Fruit fly (Drosophila melanogaster): ENCODE results near the gene CG32102.

The CG32102 gene

DNA sequence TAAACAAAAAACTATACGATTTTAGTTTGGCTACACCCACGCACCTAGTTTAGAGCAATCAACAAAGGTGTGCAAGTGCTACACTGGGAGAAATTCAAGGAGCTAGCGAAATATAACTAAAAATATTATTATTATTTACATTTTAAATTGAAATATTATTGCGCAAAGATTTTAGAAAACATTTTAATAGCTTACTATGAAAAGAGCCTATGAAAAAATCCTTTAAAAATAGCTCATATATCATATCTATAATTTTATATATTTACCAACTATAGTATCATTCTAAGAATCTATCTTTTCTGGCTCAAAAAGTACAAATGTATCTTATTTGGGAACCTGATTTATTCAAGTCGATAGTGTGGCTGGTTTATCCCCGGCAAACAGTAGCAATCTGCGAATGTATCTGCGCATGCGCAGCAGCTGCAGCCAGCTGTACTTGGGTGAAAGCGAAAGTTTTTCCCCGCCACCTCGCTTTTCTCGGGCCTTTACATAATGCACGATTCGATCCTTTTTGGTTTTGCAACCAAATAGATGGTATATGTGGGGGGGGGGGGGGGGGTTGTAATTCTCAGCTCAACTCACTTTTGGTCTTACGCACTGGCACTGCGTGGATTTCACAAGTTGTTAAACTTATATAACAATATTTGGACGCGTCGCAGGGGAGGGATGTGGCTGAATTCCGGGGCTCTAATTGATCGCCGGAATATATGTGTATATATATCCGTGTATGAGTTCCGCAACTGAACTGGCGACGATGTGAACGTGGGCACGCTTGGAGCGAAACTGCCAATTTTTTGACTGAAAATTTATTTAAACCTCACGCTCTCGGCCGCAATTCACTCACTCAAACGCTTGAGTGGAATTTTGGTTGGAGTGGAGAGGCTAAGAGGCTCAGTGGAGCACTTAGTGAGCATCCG is 27.1 kb upstream of the CG32102 start, which contains the start of gene CG10657:
CG10657 (minus strand) TSS at position 789 of the 917 bp plus-strand sequence.
- no peak for TF ChIP-seq usp (GFP tag; optimal IDR thresholded peaks at IDR 0.05)
- TF ChIP-seq EcR (GFP tag; optimal IDR thresholded peaks at IDR 0.05), result no peak
- no peak for TF ChIP-seq psq (optimal IDR thresholded peaks at IDR 0.05)
- no peak for TF ChIP-seq Dll (optimal IDR thresholded peaks at IDR 0.05)
- TF ChIP-seq CG8478 (optimal IDR thresholded peaks at IDR 0.05), result no peak
- no peak for TF ChIP-seq pan (optimal IDR thresholded peaks at IDR 0.05)

DNA sequence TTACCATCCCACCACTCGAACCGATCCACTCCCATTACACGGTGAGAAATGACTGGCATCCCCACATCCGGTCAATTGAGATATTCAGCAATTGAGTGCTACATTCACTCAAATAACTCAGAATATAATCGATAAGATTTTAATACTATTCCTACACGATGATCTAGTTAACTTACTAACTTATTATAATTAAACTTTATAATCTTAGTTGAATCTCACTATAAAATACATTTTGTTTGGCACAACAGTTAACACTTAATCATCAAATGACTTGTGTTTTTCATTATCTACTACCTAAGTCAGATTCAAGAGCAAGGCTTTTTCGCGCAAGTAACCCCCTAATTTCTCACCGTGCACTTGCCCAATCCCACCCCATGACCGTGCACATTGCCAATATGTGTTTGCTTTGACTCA is 25.7 kb upstream of the CG32102 start:
- TF ChIP-seq psq (optimal IDR thresholded peaks at IDR 0.05) (no peak), EcR (GFP tag; optimal IDR thresholded peaks at IDR 0.05) (no peak), CG8478 (optimal IDR thresholded peaks at IDR 0.05) (no peak), usp (GFP tag; optimal IDR thresholded peaks at IDR 0.05) (no peak), pan (optimal IDR thresholded peaks at IDR 0.05) (no peak), Dll (optimal IDR thresholded peaks at IDR 0.05) (no peak)

DNA sequence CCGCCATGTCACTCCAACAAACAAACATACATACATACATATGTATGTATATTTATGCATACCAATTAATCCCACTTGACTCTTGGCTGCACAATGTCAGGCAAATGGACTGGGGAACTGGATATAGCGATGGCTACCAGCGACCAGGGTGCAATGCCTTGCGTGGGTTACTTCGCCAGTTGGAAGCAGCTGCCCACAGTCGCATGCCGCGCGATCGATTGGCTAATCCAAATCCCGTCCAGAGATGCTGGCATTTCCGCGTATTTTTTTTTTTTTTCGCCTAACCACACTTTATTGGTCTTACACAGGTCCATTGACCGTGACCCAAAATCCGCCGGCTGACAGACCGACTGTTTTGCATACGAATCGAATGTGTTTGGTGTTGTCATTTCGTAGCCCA is 24.7 kb upstream of the CG32102 start:
- TF ChIP-seq pan (optimal IDR thresholded peaks at IDR 0.05) (no peak), CG8478 (optimal IDR thresholded peaks at IDR 0.05) (no peak), EcR (GFP tag; optimal IDR thresholded peaks at IDR 0.05) (no peak), usp (GFP tag; optimal IDR thresholded peaks at IDR 0.05) (no peak), psq (optimal IDR thresholded peaks at IDR 0.05) (no peak), Dll (optimal IDR thresholded peaks at IDR 0.05) (no peak)

DNA sequence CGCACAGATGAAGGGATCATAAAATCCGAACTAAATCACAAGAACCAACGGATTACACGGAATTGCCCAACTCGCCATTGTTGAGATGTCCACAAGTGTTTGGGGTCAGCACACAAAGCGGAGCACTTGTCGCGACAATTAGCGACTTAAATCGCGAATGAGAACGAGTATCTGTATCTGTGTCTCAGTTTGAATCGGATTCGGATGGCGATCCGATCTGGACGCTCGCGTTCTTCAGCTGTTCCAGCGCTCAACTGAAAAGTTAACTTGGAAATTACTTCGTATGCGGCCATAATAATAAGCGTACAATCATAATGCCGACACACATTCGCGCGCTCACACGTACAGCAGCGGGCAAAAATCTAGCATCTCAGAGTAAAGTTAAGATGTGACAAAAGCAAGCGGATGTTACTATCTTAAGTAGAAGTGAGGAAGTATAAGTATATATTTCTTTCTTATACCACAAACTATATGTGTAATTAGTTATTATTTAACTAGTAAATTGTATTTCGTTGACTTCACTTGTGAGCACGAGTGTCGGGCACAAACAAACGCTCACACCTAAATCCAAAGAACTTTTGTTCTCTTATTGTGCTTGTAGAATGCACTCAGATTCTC is 20.9 kb upstream of the CG32102 start, which contains the start of gene CG10660:
CG10660 (minus strand) TSS at position 259 of the 618 bp plus-strand sequence.
- TF ChIP-seq psq (optimal IDR thresholded peaks at IDR 0.05), result no peak
- TF ChIP-seq pan (optimal IDR thresholded peaks at IDR 0.05), result no peak
- no peak for TF ChIP-seq EcR (GFP tag; optimal IDR thresholded peaks at IDR 0.05)

DNA sequence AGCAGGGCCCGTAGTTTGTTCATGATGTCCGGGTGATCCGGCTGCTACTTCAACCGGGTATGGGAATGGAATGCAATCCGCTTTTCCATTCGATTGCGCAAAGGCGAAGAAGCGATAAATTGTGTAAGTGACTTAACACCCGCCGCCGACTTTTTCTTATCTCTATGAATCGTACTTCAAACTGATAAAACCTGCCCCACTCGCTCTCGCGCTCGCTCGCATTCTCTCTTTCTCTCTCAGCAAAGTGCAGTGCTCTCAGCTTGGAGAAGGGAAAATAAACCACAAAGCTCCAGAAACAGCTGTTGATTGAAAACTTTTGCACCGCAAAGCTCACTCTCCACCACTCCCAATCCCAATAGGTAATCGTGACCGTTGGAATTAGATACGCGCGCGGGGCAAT is 20.4 kb upstream of the CG32102 start:
- TF ChIP-seq usp (GFP tag; optimal IDR thresholded peaks at IDR 0.05) (no peak), psq (optimal IDR thresholded peaks at IDR 0.05) (no peak), CG8478 (optimal IDR thresholded peaks at IDR 0.05) (no peak), pan (optimal IDR thresholded peaks at IDR 0.05) (no peak), Dll (optimal IDR thresholded peaks at IDR 0.05) (peak; percentile 98), EcR (GFP tag; optimal IDR thresholded peaks at IDR 0.05) (peak in 1 of 2 experiments; percentile 16)

DNA sequence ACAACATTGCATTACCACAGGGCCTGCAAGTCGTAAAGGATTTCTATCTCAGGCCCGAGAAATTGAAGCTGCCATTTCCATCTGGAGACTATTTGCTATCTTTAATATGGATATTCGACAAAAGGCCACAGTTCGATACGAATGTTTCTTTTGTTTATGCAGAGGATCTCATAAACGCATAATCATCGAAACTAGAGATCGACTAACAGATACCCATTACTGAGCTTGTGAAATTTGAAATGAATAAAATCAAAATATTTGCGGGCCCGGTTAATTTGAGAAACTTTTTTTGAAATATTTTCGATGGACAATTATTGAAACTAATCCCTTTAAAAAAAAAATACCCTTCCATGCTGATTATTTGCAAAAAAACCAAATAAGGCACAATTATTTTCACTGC is 16.6 kb upstream of the CG32102 start:
- TF ChIP-seq psq (optimal IDR thresholded peaks at IDR 0.05) (no peak), Dll (optimal IDR thresholded peaks at IDR 0.05) (no peak), pan (optimal IDR thresholded peaks at IDR 0.05) (no peak), usp (GFP tag; optimal IDR thresholded peaks at IDR 0.05) (no peak), CG8478 (optimal IDR thresholded peaks at IDR 0.05) (no peak), EcR (GFP tag; optimal IDR thresholded peaks at IDR 0.05) (no peak)

DNA sequence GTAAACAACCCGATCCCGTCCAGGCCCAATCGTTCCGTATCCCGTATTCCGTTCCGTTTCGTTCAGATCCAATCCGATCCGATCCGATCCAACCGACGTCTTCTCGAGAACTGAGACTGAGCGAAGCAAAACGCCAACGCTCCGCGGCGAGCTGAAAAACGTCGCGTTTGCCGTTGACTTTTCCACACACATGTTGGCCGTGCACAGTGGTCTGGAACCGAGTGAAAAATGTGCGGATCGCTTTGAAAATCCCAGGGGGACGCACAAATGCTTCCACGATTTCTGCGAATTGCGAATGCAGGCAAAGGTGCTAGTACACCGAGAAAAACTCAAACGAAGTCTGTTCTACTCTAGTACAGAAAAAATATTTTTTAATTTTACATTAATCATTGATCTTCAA is 15.4 kb upstream of the CG32102 start, which contains the start of gene CG10663:
CG10663 (minus strand) TSS at position 88 of the 400 bp plus-strand sequence.
- TF ChIP-seq psq (optimal IDR thresholded peaks at IDR 0.05), result no peak
- TF ChIP-seq usp (GFP tag; optimal IDR thresholded peaks at IDR 0.05), result no peak
- no peak for TF ChIP-seq Dll (optimal IDR thresholded peaks at IDR 0.05)
- no peak for TF ChIP-seq CG8478 (optimal IDR thresholded peaks at IDR 0.05)
- TF ChIP-seq pan (optimal IDR thresholded peaks at IDR 0.05), result no peak
- TF ChIP-seq EcR (GFP tag; optimal IDR thresholded peaks at IDR 0.05), result no peak

DNA sequence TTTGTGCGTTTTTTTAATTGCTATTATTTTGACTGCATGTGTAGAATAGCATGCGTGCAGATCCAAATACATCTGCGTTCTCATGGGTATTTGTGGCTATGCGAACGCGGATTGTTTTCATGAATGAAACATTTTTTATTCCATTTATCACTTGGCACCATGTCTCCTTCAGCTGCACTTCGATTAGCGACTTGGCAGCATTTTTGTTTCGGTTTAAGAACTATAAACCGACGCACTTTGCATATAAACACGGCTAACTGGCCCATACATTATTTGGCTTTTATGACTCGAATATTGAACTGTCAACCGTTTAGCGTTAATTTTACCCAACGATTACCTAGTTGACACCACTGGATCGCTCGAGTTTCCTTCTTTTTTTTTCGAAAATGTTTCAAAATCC is 14.9 kb upstream of the CG32102 start:
- no peak for TF ChIP-seq usp (GFP tag; optimal IDR thresholded peaks at IDR 0.05)
- TF ChIP-seq pan (optimal IDR thresholded peaks at IDR 0.05), result no peak
- TF ChIP-seq EcR (GFP tag; optimal IDR thresholded peaks at IDR 0.05), result no peak
- no peak for TF ChIP-seq CG8478 (optimal IDR thresholded peaks at IDR 0.05)
- TF ChIP-seq Dll (optimal IDR thresholded peaks at IDR 0.05), result no peak
- TF ChIP-seq psq (optimal IDR thresholded peaks at IDR 0.05), result no peak

DNA sequence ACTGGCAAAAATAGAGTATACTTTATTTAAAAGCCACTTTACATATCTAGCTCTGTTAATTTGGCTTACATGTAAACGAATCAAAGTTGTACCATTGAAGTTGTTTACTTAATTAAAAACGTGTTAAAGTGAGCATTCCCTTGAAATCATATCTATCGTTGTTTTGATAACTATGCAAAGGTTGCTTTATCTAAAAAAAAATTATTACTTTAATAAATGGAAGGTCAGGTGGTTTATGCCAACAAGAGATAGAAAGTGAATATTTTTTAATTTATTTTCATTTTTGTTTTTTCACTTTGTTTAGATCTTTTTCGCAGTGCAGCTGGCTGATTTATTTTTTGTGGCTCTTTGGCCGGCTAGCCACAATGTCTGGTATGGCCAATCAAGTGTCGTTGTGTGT is 13.3 kb upstream of the CG32102 start:
- no peak for TF ChIP-seq Dll (optimal IDR thresholded peaks at IDR 0.05)
- TF ChIP-seq CG8478 (optimal IDR thresholded peaks at IDR 0.05), result no peak
- TF ChIP-seq usp (GFP tag; optimal IDR thresholded peaks at IDR 0.05), result no peak
- TF ChIP-seq EcR (GFP tag; optimal IDR thresholded peaks at IDR 0.05), result no peak
- no peak for TF ChIP-seq pan (optimal IDR thresholded peaks at IDR 0.05)
- TF ChIP-seq psq (optimal IDR thresholded peaks at IDR 0.05), result no peak

DNA sequence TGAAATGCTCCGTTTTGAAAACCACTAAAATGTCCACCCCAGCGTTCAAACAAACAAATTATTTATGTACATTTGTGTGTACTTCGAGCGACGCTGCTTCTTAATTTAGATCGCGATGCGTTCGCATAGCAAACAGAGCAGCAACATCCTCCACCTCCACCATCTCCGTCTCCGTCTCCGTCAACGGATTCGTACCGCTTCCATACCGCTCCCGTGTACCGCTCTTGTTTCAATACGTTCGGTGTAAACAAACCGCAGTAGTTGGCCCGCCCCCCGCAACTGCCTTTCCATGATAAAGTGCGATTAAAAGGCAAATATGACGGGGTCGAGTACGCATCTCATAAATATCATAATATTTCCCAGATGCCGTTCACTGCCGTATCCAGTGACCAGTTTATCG is 12.7 kb upstream of the CG32102 start, which contains the start of gene CG33725:
CG33725 (plus strand) TSS at position 364 of the 400 bp plus-strand sequence.
- TF ChIP-seq pan (optimal IDR thresholded peaks at IDR 0.05), result no peak
- TF ChIP-seq EcR (GFP tag; optimal IDR thresholded peaks at IDR 0.05), result no peak
- TF ChIP-seq usp (GFP tag; optimal IDR thresholded peaks at IDR 0.05), result no peak
- TF ChIP-seq Dll (optimal IDR thresholded peaks at IDR 0.05), result no peak
- no peak for TF ChIP-seq CG8478 (optimal IDR thresholded peaks at IDR 0.05)
- TF ChIP-seq psq (optimal IDR thresholded peaks at IDR 0.05), result no peak

DNA sequence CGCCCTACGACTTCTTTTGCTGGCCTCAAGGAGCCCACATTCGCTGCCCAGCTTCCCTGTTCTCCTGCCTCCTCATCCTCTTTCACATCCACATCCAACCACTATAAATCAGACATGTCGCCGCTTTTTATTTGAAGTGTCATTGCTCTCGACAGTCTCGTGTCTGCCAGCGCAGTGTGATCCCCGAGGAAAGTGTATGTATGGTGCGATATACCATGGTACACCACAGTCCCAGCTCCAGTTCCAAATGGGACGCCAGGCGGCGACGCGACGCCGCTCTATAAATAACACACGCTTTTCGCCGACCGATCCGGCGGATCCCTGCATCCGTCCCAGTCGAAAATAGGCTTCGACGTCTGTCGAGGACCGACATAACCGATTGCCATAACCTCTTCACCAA is 8.6 kb upstream of the CG32102 start:
- TF ChIP-seq EcR (GFP tag; optimal IDR thresholded peaks at IDR 0.05) (no peak), pan (optimal IDR thresholded peaks at IDR 0.05) (no peak), usp (GFP tag; optimal IDR thresholded peaks at IDR 0.05) (no peak), CG8478 (optimal IDR thresholded peaks at IDR 0.05) (no peak), psq (optimal IDR thresholded peaks at IDR 0.05) (no peak), Dll (optimal IDR thresholded peaks at IDR 0.05) (no peak)

DNA sequence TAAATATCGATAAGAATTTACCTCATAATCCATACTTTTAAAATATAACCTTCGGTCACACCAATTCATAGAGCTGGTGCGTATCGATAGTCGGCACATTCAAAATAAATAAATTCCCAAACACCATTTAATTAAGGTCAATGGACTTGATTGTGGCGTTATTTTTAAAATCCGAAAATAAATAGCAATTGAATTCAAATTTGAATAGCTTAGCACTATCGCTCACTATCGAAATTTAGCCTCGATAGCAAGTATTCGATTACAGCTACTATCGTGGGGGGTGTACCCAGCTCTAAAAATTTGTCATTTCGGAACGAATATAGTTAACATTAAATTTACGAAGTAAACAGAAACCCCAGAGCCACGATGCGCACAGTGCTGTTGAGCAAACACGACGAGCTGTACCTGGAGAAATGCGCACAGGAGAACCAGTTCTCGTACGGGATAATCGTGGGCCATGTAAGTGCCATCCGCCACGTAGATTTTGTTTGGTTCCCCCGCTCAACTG is 1.9 kb upstream of the CG32102 start, which contains the start of gene CG10616:
CG10616 (plus strand) TSS at position 258 of the 508 bp plus-strand sequence.
- TF ChIP-seq usp (GFP tag; optimal IDR thresholded peaks at IDR 0.05) (no peak), psq (optimal IDR thresholded peaks at IDR 0.05) (peak; percentile 51)
